Fruit fly (Drosophila melanogaster): ENCODE measurements around the gene AsnRS.

DNA sequence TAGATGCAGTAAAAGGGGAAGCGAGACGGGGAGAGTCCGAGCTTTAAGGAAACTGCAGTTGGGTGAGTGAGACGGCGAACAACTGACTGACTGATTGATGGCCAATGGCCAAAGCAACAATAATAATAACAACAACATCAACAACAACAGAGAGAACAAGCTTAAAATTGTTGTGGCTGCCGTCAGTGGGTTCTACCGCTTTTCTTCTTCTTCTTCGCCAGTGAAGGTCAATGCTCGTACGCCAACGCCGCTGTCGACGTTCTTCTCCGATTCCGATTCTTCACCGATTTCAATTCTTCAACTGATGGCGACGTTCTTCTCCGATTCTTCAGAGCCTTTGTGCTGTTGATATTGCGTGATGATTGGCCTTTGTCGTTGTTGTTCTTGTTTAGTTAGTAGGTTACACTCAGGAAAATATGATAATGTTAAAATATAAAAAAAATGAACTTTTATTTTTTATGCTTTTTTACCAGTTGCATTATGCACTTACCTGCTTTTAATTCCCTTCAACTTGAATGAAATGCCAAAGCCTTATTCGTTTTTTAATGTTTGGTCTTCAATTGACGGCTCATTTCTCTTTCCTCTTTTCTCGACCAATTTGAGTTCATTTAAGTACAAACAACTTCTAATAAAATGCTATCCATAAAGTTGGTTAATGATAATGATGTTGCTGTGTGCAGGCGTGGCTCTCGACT is 10.6 kb upstream of the AsnRS start:
- TF ChIP-seq CG12768 (GFP tag; optimal IDR thresholded peaks at IDR 0.05) (no peak), kay (GFP tag; ENCODE audit: borderline replicate concordance) (no peak), cnc (optimal IDR thresholded peaks at IDR 0.05) (no peak)

Measured in whole organism, adult.